Worm (Caenorhabditis elegans) whole organism, young adult: Measurements from ENCODE around the gene twk-24.

Source experiments
- B0019.2 ChIP-seq: fragments of 200-800 bp; sonication (Bioruptor generic); conservative IDR thresholded peaks from 2 replicates; pipeline ENCODE4 v1.3.6; 2022; ENCODE audit warnings: missing genetic modification reagents, missing genetic modification characterization, missing compliant biosample characterization
- B0035.1 ChIP-seq: sonication (generic microtip); optimal IDR thresholded peaks from 2 replicates; lab custom pipeline; 2016; ENCODE audit warnings: missing genetic modification characterization, mild to moderate bottlenecking, missing compliant biosample characterization, missing genotype, missing genetic modification reagents
- F22D6.2 ChIP-seq: sonication (generic microtip); optimal IDR thresholded peaks from 2 replicates; lab custom pipeline; 2016; ENCODE audit warnings: mild to moderate bottlenecking, missing genetic modification characterization, missing compliant biosample characterization
- F49E8.2 ChIP-seq: sonication (generic microtip); optimal IDR thresholded peaks from 3 replicates; lab custom pipeline; 2017; ENCODE audit warnings: missing genetic modification characterization, mild to moderate bottlenecking, missing compliant biosample characterization, antibody characterized with exemption, moderate library complexity; ENCODE audit not compliant: insufficient read depth
- T07F8.4 ChIP-seq: sonication (generic microtip); optimal IDR thresholded peaks from 2 replicates; lab custom pipeline; 2016; ENCODE audit warnings: mild to moderate bottlenecking, missing genetic modification characterization, moderate library complexity, missing compliant biosample characterization
- Y53F4B.3 ChIP-seq: fragments of 200-800 bp; sonication (Bioruptor generic); IDR thresholded peaks from 2 replicates; pipeline ENCODE4 v1.3.6; 2022; ENCODE audit warnings: missing genetic modification reagents, missing genetic modification characterization, missing compliant biosample characterization
- Y67H2A.10 ChIP-seq: fragments of 200-800 bp; sonication (Bioruptor generic); conservative IDR thresholded peaks from 2 replicates; pipeline ENCODE4 v1.3.6; 2022; ENCODE audit warnings: missing genetic modification reagents, missing genetic modification characterization, missing compliant biosample characterization
- Y95B8A.8 ChIP-seq: fragments of 200-800 bp; sonication (Bioruptor generic); IDR thresholded peaks from 2 replicates; pipeline ENCODE4 v1.3.6; 2022; ENCODE audit warnings: missing genetic modification reagents, missing genetic modification characterization, missing compliant biosample characterization
- akir-1 ChIP-seq: fragments of 200-800 bp; sonication (Bioruptor generic); optimal IDR thresholded peaks from 2 replicates; lab custom pipeline; 2018; ENCODE audit warnings: mild to moderate bottlenecking, missing genetic modification characterization, moderate library complexity, missing compliant biosample characterization
- atf-7 ChIP-seq: sonication (generic microtip); optimal IDR thresholded peaks from 2 replicates; lab custom pipeline; 2017; ENCODE audit warnings: mild to moderate bottlenecking, missing genetic modification characterization, missing compliant biosample characterization
- attf-5 ChIP-seq: fragments of 200-800 bp; sonication (Bioruptor generic); optimal IDR thresholded peaks from 2 replicates; lab custom pipeline; 2018; ENCODE audit warnings: mild to moderate bottlenecking, missing genetic modification characterization, missing compliant biosample characterization
- cebp-1 ChIP-seq, 2 experiments: fragments of 200-800 bp in 1 of 2; sonication (Bioruptor generic) in 1 of 2; sonication (generic microtip) in 1 of 2; IDR thresholded peaks in 1 of 2; optimal IDR thresholded peaks in 1 of 2; 2 replicates each; pipeline versions ENCODE4 v1.3.6 to Lab custom; 2017 to 2022; ENCODE audit warnings: missing compliant biosample characterization in 2 of 2, missing genetic modification characterization in 2 of 2, mild to moderate bottlenecking in 1 of 2, missing genetic modification reagents in 1 of 2, moderate library complexity in 1 of 2
- ceh-58 ChIP-seq: fragments of 200-800 bp; sonication (Bioruptor generic); IDR thresholded peaks from 2 replicates; pipeline ENCODE4 v1.3.6; 2022; ENCODE audit warnings: missing genetic modification characterization, missing compliant biosample characterization
- ceh-79 ChIP-seq: sonication (generic microtip); optimal IDR thresholded peaks from 2 replicates; lab custom pipeline; 2017; ENCODE audit warnings: mild to moderate bottlenecking, missing genetic modification characterization, missing compliant biosample characterization
- dpff-1 ChIP-seq: sonication (generic microtip); optimal IDR thresholded peaks from 2 replicates; lab custom pipeline; 2017; ENCODE audit warnings: mild to moderate bottlenecking, missing genetic modification characterization, missing compliant biosample characterization
- ets-4 ChIP-seq: fragments of 200-800 bp; sonication (Bioruptor generic); optimal IDR thresholded peaks from 2 replicates; lab custom pipeline; 2018; ENCODE audit warnings: mild to moderate bottlenecking, missing genetic modification characterization, missing compliant biosample characterization
- fkh-3 ChIP-seq: sonication (generic microtip); optimal IDR thresholded peaks from 2 replicates; lab custom pipeline; 2016; ENCODE audit warnings: mild to moderate bottlenecking, missing genetic modification characterization, missing compliant biosample characterization
- gei-17 ChIP-seq: fragments of 200-800 bp; sonication (Bioruptor generic); optimal IDR thresholded peaks from 2 replicates; lab custom pipeline; 2018; ENCODE audit warnings: mild to moderate bottlenecking, missing genetic modification characterization, missing compliant biosample characterization
- him-1 ChIP-seq: sonication (generic microtip); optimal IDR thresholded peaks from 2 replicates; lab custom pipeline; 2016; ENCODE audit warnings: missing genotype, missing genetic modification reagents, missing genetic modification characterization, missing compliant biosample characterization
- hlh-12 ChIP-seq: sonication (generic microtip); optimal IDR thresholded peaks from 2 replicates; lab custom pipeline; 2016; ENCODE audit warnings: missing genetic modification characterization, missing compliant biosample characterization
- hmg-1.2 ChIP-seq: fragments of 200-800 bp; sonication (Bioruptor generic); IDR thresholded peaks from 2 replicates; pipeline ENCODE4 v1.3.6; 2022; ENCODE audit warnings: missing genetic modification reagents, missing genetic modification characterization, missing compliant biosample characterization
- lag-1 ChIP-seq: fragments of 200-800 bp; sonication (Bioruptor generic); IDR thresholded peaks from 2 replicates; pipeline ENCODE4 v1.3.6; 2022; ENCODE audit warnings: missing genetic modification reagents, missing genetic modification characterization, missing compliant biosample characterization
- lin-40 ChIP-seq: sonication (generic microtip); optimal IDR thresholded peaks from 2 replicates; lab custom pipeline; 2016; ENCODE audit warnings: missing genetic modification characterization, mild to moderate bottlenecking, missing compliant biosample characterization, missing genotype, missing genetic modification reagents
- madf-10 ChIP-seq: sonication (generic microtip); optimal IDR thresholded peaks from 2 replicates; lab custom pipeline; 2016; ENCODE audit warnings: mild to moderate bottlenecking, missing genetic modification characterization, missing compliant biosample characterization
- madf-6 ChIP-seq: fragments of 200-800 bp; sonication (Bioruptor generic); IDR thresholded peaks from 2 replicates; pipeline ENCODE4 v1.3.6; 2022; ENCODE audit warnings: missing genetic modification reagents, missing genetic modification characterization, missing compliant biosample characterization
- madf-8 ChIP-seq: fragments of 200-800 bp; sonication (Bioruptor generic); conservative IDR thresholded peaks from 2 replicates; pipeline ENCODE4 v1.3.6; 2022; ENCODE audit warnings: missing genetic modification reagents, missing genetic modification characterization, missing compliant biosample characterization
- mes-4 ChIP-seq: sonication (generic microtip); optimal IDR thresholded peaks from 2 replicates; lab custom pipeline; 2016; ENCODE audit warnings: missing genotype, missing genetic modification characterization, missing compliant biosample characterization
- nfya-2 ChIP-seq: fragments of 200-800 bp; sonication (Bioruptor generic); IDR thresholded peaks from 2 replicates; pipeline ENCODE4 v1.3.6; 2022; ENCODE audit warnings: missing genetic modification reagents, missing genetic modification characterization, missing compliant biosample characterization
- nhr-27 ChIP-seq: fragments of 200-800 bp; sonication (Bioruptor generic); optimal IDR thresholded peaks from 2 replicates; lab custom pipeline; 2018; ENCODE audit warnings: mild to moderate bottlenecking, missing genetic modification characterization, moderate library complexity, missing compliant biosample characterization
- rpc-1 ChIP-seq, 2 experiments: fragments of 150-350 bp in 1 of 2; sonication (generic microtip) in 1 of 2; optimal IDR thresholded peaks; 2 replicates each; lab custom pipeline; 2014 to 2018; ENCODE audit warnings: missing biosample characterization in 1 of 2, missing genetic modification characterization in 1 of 2, missing genetic modification reagents in 1 of 2, missing genotype in 1 of 2
- snpc-1.3 ChIP-seq: sonication (generic microtip); optimal IDR thresholded peaks from 2 replicates; lab custom pipeline; 2017; ENCODE audit warnings: missing genetic modification characterization, mild to moderate bottlenecking, missing compliant biosample characterization, antibody characterized with exemption, moderate library complexity, missing genotype, missing genetic modification reagents; ENCODE audit not compliant: insufficient read depth
- snpc-3.4 ChIP-seq: sonication (generic microtip); optimal IDR thresholded peaks from 2 replicates; lab custom pipeline; 2017; ENCODE audit warnings: missing genetic modification characterization, mild to moderate bottlenecking, missing compliant biosample characterization, antibody characterized with exemption, moderate library complexity, missing genotype, missing genetic modification reagents
- snpc-4 ChIP-seq, 5 experiments: fragments of 150-350 bp in 1 of 5; sonication (generic microtip) in 4 of 5; optimal IDR thresholded peaks; 2 replicates each; lab custom pipeline; 2014 to 2018; ENCODE audit warnings: missing genetic modification characterization in 5 of 5, missing biosample characterization in 3 of 5, antibody characterized with exemption in 2 of 5, mild to moderate bottlenecking in 2 of 5, missing compliant biosample characterization in 2 of 5, missing genotype in 2 of 5, moderate library complexity in 2 of 5, missing genetic modification reagents in 1 of 5
- somi-1 ChIP-seq: fragments of 200-800 bp; sonication (Bioruptor generic); optimal IDR thresholded peaks from 2 replicates; lab custom pipeline; 2018; ENCODE audit warnings: mild to moderate bottlenecking, missing genetic modification characterization, missing compliant biosample characterization
- unc-130 ChIP-seq: sonication (generic microtip); optimal IDR thresholded peaks from 2 replicates; lab custom pipeline; 2016; ENCODE audit warnings: missing genetic modification reagents, missing genetic modification characterization, missing compliant biosample characterization
- zim-3 ChIP-seq: sonication (generic microtip); optimal IDR thresholded peaks from 2 replicates; lab custom pipeline; 2017; ENCODE audit warnings: mild to moderate bottlenecking, missing genetic modification characterization, moderate library complexity, missing compliant biosample characterization
- ztf-18 ChIP-seq: sonication (generic microtip); optimal IDR thresholded peaks from 2 replicates; lab custom pipeline; 2016; ENCODE audit warnings: missing genotype, mild to moderate bottlenecking, missing genetic modification characterization, missing compliant biosample characterization
- ztf-25 ChIP-seq: fragments of 200-800 bp; sonication (Bioruptor generic); IDR thresholded peaks from 2 replicates; pipeline ENCODE4 v1.3.6; 2022; ENCODE audit warnings: missing genetic modification reagents, missing genetic modification characterization, missing compliant biosample characterization

twk-24 gene

ce11 chrV:12291587-12291986 is 22.5 kb upstream of the twk-24 start, which contains the start of the genes srpa-68 and srh-16 (continued):
- TF ChIP-seq zim-3 (tag; lab: Kevin White, UChicago) = no peak
- TF ChIP-seq ceh-79 (tag; lab: Kevin White, UChicago) = no peak
- TF ChIP-seq Y95B8A.8 (GFP tag; lab: Robert Waterston, UW) = no peak
- peak; percentile 73 for TF ChIP-seq him-1
- peak; percentile 73 for TF ChIP-seq attf-5
- no peak for TF ChIP-seq B0019.2 (GFP tag; lab: Robert Waterston, UW)
- peak; percentile 70 for TF ChIP-seq snpc-3.4 (tag; lab: Kevin White, UChicago)
- no peak for TF ChIP-seq akir-1 (GFP tag; lab: Kevin White, UChicago)
- TF ChIP-seq nhr-27 (tag; lab: Kevin White, UChicago) = no peak
- 0 out of 2 replicates have a peak, but pooled peaks have one; percentile 25 for TF ChIP-seq Y53F4B.3 (GFP tag; lab: Robert Waterston, UW)
- no peak for TF ChIP-seq lag-1 (GFP tag; lab: Robert Waterston, UW)
- TF ChIP-seq ztf-25 = no peak
- TF ChIP-seq atf-7 (tag; lab: Kevin White, UChicago) = peak; percentile 36
- peak; percentile 88 for TF ChIP-seq lin-40
- TF ChIP-seq B0035.1 (tag; lab: Kevin White, UChicago) = no peak
- TF ChIP-seq ztf-18 (tag; lab: Kevin White, UChicago) = peak; percentile 99
- no peak for TF ChIP-seq rpc-1 (optimal IDR thresholded peaks at IDR 0.05; lab: Kevin White, UChicago)
- TF ChIP-seq rpc-1 (tag; optimal IDR thresholded peaks at IDR 0.05; lab: Kevin White, UChicago) = no peak
- TF ChIP-seq unc-130 = peak; percentile 23
- no peak; the same call in 1 of the 2 replicates for TF ChIP-seq madf-8 (GFP tag; lab: Robert Waterston, UW)
- no peak for TF ChIP-seq ceh-58
- TF ChIP-seq madf-6 (GFP tag; lab: Robert Waterston, UW) = peak; percentile 77
- no peak for TF ChIP-seq hlh-12 (tag; lab: Kevin White, UChicago)
- no peak for TF ChIP-seq dpff-1
- TF ChIP-seq madf-10 (tag; lab: Kevin White, UChicago) = peak; percentile 58
- TF ChIP-seq F49E8.2 = peak; percentile 20
- TF ChIP-seq mes-4 = no peak
- TF ChIP-seq snpc-4 (GFP tag; optimal IDR thresholded peaks at IDR 0.05; lab: Kevin White, UChicago) = peak; percentile 60
- TF ChIP-seq snpc-4 (tag; optimal IDR thresholded peaks at IDR 0.05; lab: Kevin White, UChicago) = peak; percentile 48 to 75 (median 64)
- TF ChIP-seq somi-1 (GFP tag; lab: Kevin White, UChicago) = no peak
- peak; percentile 35 for TF ChIP-seq gei-17 (GFP tag; lab: Kevin White, UChicago)
- TF ChIP-seq nfya-2 = no peak
- TF ChIP-seq snpc-1.3 = peak; percentile 65
- TF ChIP-seq F22D6.2 (tag; lab: Kevin White, UChicago) = peak; percentile 50
- TF ChIP-seq T07F8.4 = no peak

ce11 chrV:12288577-12288976 is 19.5 kb upstream of the twk-24 start, which contains the start of gene rskd-1:
Gene rskd-1, minus strand, starts transcription at chrV:12288615.
- TF ChIP-seq snpc-3.4 (tag; lab: Kevin White, UChicago) = peak; percentile 35
- TF ChIP-seq fkh-3 (tag; lab: Kevin White, UChicago) = no peak
- TF ChIP-seq ztf-18 (tag; lab: Kevin White, UChicago) = peak; percentile 4
- no peak for TF ChIP-seq zim-3 (tag; lab: Kevin White, UChicago)
- no peak for TF ChIP-seq ets-4 (GFP tag; lab: Kevin White, UChicago)
- TF ChIP-seq cebp-1 (GFP tag; IDR thresholded peaks at IDR 0.05; lab: Robert Waterston, UW) = peak; percentile 67; the same call in 1 of the 2 replicates
- TF ChIP-seq cebp-1 (tag; optimal IDR thresholded peaks at IDR 0.05; lab: Kevin White, UChicago) = peak; percentile 74
- no peak for TF ChIP-seq Y67H2A.10 (GFP tag; lab: Robert Waterston, UW)
- TF ChIP-seq lag-1 (GFP tag; lab: Robert Waterston, UW) = no peak
- peak; percentile 41; the same call in 1 of the 2 replicates for TF ChIP-seq hmg-1.2 (GFP tag; lab: Robert Waterston, UW)
